Worm (Caenorhabditis elegans) whole organism, L4/young adult: ENCODE measurements around the gene pals-16.

Experiments
- W03F9.2 ChIP-seq: fragments of 150-350 bp; optimal IDR thresholded peaks from 2 replicates; lab custom pipeline; 2014; ENCODE audit warnings: missing biosample characterization, missing genetic modification characterization
- dao-5 ChIP-seq: sonication (generic microtip); optimal IDR thresholded peaks from 2 replicates; lab custom pipeline; 2016; ENCODE audit warnings: missing genotype, missing genetic modification characterization, moderate library complexity, missing compliant biosample characterization
- him-1 ChIP-seq: sonication (generic microtip); optimal IDR thresholded peaks from 2 replicates; lab custom pipeline; 2016; ENCODE audit warnings: missing genotype, missing genetic modification reagents, missing genetic modification characterization, missing compliant biosample characterization

ce11 chrIII:1439609-1440008 lies 39.8 kb downstream of the pals-16 start:
- TF ChIP-seq him-1 (no peak), W03F9.2 (tag; lab: Kevin White, UChicago) (no peak), dao-5 (no peak)
